Worm (Caenorhabditis elegans) whole organism, L2 larva: ENCODE measurements around the gene let-70.
A peak's percentile ranks its signal among the peaks of the same experiment; 100 is the strongest.

ENCODE experiments used
- alr-1 ChIP-seq: fragments of 150-350 bp; optimal IDR thresholded peaks from 2 replicates; lab custom pipeline; 2014; ENCODE audit warnings: missing biosample characterization, missing genetic modification characterization
- aly-2 ChIP-seq: fragments of 150-350 bp; optimal IDR thresholded peaks from 2 replicates; lab custom pipeline; 2014; ENCODE audit warnings: missing biosample characterization, missing genetic modification characterization
- ama-1 ChIP-seq: fragments of 150-350 bp; optimal IDR thresholded peaks from 2 replicates; lab custom pipeline; 2018; ENCODE audit warnings: inconsistent platforms
- ceh-16 ChIP-seq: fragments of 150-350 bp; optimal IDR thresholded peaks from 2 replicates; lab custom pipeline; 2014; ENCODE audit warnings: missing biosample characterization, missing genetic modification characterization
- elt-3 ChIP-seq: sonication (generic microtip); optimal IDR thresholded peaks from 2 replicates; lab custom pipeline; 2017; ENCODE audit warnings: missing biosample characterization, missing genetic modification characterization
- fos-1 ChIP-seq: fragments of 150-350 bp; optimal IDR thresholded peaks from 2 replicates; lab custom pipeline; 2014; ENCODE audit warnings: missing biosample characterization, missing genetic modification characterization
- mbf-1 ChIP-seq: sonication (generic microtip); optimal IDR thresholded peaks from 2 replicates; lab custom pipeline; 2017; ENCODE audit warnings: missing biosample characterization, missing genetic modification characterization
- nhr-11 ChIP-seq: fragments of 150-350 bp; optimal IDR thresholded peaks from 2 replicates; lab custom pipeline; 2014; ENCODE audit warnings: missing biosample characterization, missing genetic modification characterization
- nhr-77 ChIP-seq: fragments of 150-350 bp; optimal IDR thresholded peaks from 2 replicates; lab custom pipeline; 2014; ENCODE audit warnings: missing biosample characterization, missing genetic modification characterization
- skn-1 ChIP-seq: sonication (generic microtip); optimal IDR thresholded peaks from 2 replicates; lab custom pipeline; 2017; ENCODE audit warnings: missing biosample characterization, missing genetic modification characterization
- ztf-4 ChIP-seq: fragments of 150-350 bp; optimal IDR thresholded peaks from 2 replicates; lab custom pipeline; 2014; ENCODE audit warnings: missing biosample characterization, missing genetic modification characterization

DNA sequence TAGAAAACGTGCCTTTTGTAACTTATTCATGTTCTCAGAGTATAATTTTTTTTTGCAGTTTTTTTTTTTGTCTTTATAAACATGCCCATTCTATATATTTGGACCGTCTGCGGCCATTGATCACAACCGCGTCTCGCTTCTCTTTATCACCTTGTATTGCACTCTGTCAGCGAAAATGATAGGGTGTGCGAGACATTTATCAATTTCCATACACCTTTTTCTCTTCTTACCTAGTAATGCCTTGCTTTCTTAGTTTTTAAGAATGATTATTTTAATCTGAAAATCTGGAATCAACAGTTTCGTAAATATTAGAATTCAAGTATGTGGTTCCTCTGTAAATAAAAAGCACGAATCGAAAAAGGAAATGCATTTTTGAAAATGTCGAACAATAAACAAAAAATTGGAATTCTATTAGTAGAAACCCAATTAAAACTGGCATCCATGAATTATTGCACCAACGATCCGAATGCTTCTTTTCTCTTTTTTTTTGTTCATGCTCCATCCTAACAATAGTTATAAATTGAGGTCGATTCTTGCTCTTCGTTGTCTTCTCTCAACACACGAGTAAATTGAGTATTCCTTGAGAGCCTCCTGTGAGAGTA, 44.8 kb downstream of the let-70 start:
- TF ChIP-seq alr-1 (tag; lab: Kevin White, UChicago), result no peak
- TF ChIP-seq ztf-4 (tag; lab: Kevin White, UChicago), result no peak
- no peak for TF ChIP-seq skn-1 (tag; lab: Kevin White, UChicago)
- TF ChIP-seq ama-1 (lab: Kevin White, UChicago), result no peak
- TF ChIP-seq nhr-77 (tag; lab: Kevin White, UChicago), result no peak
- TF ChIP-seq aly-2, result no peak
- TF ChIP-seq elt-3 (tag; lab: Kevin White, UChicago), result no peak
- TF ChIP-seq mbf-1 (tag; lab: Kevin White, UChicago), result no peak
- TF ChIP-seq ceh-16 (tag; lab: Kevin White, UChicago), result no peak
- TF ChIP-seq fos-1, result peak; percentile 73
- TF ChIP-seq nhr-11 (tag; lab: Kevin White, UChicago), result no peak
